Fruit fly (Drosophila melanogaster): Measurements from ENCODE around the gene CG12320.

CG12320 gene

dm6 chr3R:18295262-18295944, 42.9 kb upstream of the CG12320 start:
- TF ChIP-seq CG15336 (GFP tag; IDR thresholded peaks at IDR 0.05), result peak; percentile 44
- peak; percentile 21 for TF ChIP-seq Smox (GFP tag; optimal IDR thresholded peaks at IDR 0.05)
- peak; percentile 22 to 24 for TF ChIP-seq salr (GFP tag; optimal IDR thresholded peaks at IDR 0.05)
- TF ChIP-seq cyc (GFP tag; optimal IDR thresholded peaks at IDR 0.05), result no peak
- no peak for TF ChIP-seq achi (GFP tag; optimal IDR thresholded peaks at IDR 0.05)
- TF ChIP-seq CG8632 (GFP tag; optimal IDR thresholded peaks at IDR 0.05), result no peak
- no peak for TF ChIP-seq Sox15 (GFP tag; optimal IDR thresholded peaks at IDR 0.05)
- TF ChIP-seq CG8119 (GFP tag; IDR thresholded peaks at IDR 0.05), result peak; percentile 45; the same call in 2 of the 3 replicates
- TF ChIP-seq ss (GFP tag; optimal IDR thresholded peaks at IDR 0.05), result peak in 1 of 2 experiments; percentile 28
- TF ChIP-seq Hr38 (GFP tag; optimal IDR thresholded peaks at IDR 0.05), result no peak
- TF ChIP-seq Ets21C (GFP tag; optimal IDR thresholded peaks at IDR 0.05), result no peak
- no peak for TF ChIP-seq CG8319 (GFP tag; optimal IDR thresholded peaks at IDR 0.05)
- TF ChIP-seq CG16779 (tag; optimal IDR thresholded peaks at IDR 0.05), result no peak
- no peak for TF ChIP-seq pdm3 (GFP tag; optimal IDR thresholded peaks at IDR 0.05)
- TF ChIP-seq topi (GFP tag; optimal IDR thresholded peaks at IDR 0.05), result peak; percentile 3
- TF ChIP-seq esn (GFP tag; optimal IDR thresholded peaks at IDR 0.05), result peak; percentile 27
- TF ChIP-seq CG6792 (GFP tag; optimal IDR thresholded peaks at IDR 0.05), result no peak
- no peak for TF ChIP-seq CG4318 (GFP tag; optimal IDR thresholded peaks at IDR 0.05)
- TF ChIP-seq CG11294 (GFP tag; IDR thresholded peaks at IDR 0.05), result no peak
- TF ChIP-seq CG31627 (GFP tag; optimal IDR thresholded peaks at IDR 0.05), result no peak
- TF ChIP-seq Sox14 (GFP tag; optimal IDR thresholded peaks at IDR 0.05), result peak; percentile 48
- no peak for TF ChIP-seq Hr39 (GFP tag; optimal IDR thresholded peaks at IDR 0.05)
- TF ChIP-seq CG34406 (GFP tag; optimal IDR thresholded peaks at IDR 0.05), result peak; percentile 24
- peak; percentile 89 for TF ChIP-seq Eip78C (GFP tag)
- 0 out of 3 replicates have a peak, but pooled peaks have one; percentile 18 for TF ChIP-seq eg (GFP tag; IDR thresholded peaks at IDR 0.05)
- peak; percentile 52 for TF ChIP-seq CG6808 (GFP tag; optimal IDR thresholded peaks at IDR 0.05)
- TF ChIP-seq vri (GFP tag; optimal IDR thresholded peaks at IDR 0.05), result no peak
- TF ChIP-seq CG6276 (GFP tag; optimal IDR thresholded peaks at IDR 0.05), result no peak
- peak; percentile 65 for TF ChIP-seq CG32006 (GFP tag; optimal IDR thresholded peaks at IDR 0.05)
- no peak for TF ChIP-seq CG6854 (GFP tag; optimal IDR thresholded peaks at IDR 0.05)
- peak; percentile 43 for TF ChIP-seq net (GFP tag; optimal IDR thresholded peaks at IDR 0.05)
- no peak for TF ChIP-seq CG6163 (GFP tag; IDR thresholded peaks at IDR 0.05)
- TF ChIP-seq CG11902 (GFP tag; optimal IDR thresholded peaks at IDR 0.05), result no peak
- TF ChIP-seq acj6 (GFP tag; optimal IDR thresholded peaks at IDR 0.05), result peak; percentile 37
- peak; percentile 54 for TF ChIP-seq Ets96B (tag; optimal IDR thresholded peaks at IDR 0.05)
- no peak for TF ChIP-seq CG9139 (GFP tag; optimal IDR thresholded peaks at IDR 0.05)
- no peak for TF ChIP-seq CG11762 (GFP tag; optimal IDR thresholded peaks at IDR 0.05; ENCODE audit: insufficient read depth)
- TF ChIP-seq Blimp-1 (GFP tag; optimal IDR thresholded peaks at IDR 0.05), result no peak
- TF ChIP-seq CG10669 (GFP tag; optimal IDR thresholded peaks at IDR 0.05), result peak; percentile 40
- TF ChIP-seq svp (GFP tag), result peak; percentile 53
- TF ChIP-seq fd85E (GFP tag; optimal IDR thresholded peaks at IDR 0.05), result no peak
- TF ChIP-seq fd59A (GFP tag; optimal IDR thresholded peaks at IDR 0.05), result no peak
- TF ChIP-seq CG3919 (GFP tag; optimal IDR thresholded peaks at IDR 0.05), result peak; percentile 38
- no peak for TF ChIP-seq Sox102F (GFP tag; optimal IDR thresholded peaks at IDR 0.05)
- peak; percentile 11 for TF ChIP-seq Met (GFP tag; optimal IDR thresholded peaks at IDR 0.05)
- peak; percentile 51 for TF ChIP-seq OdsH (GFP tag; optimal IDR thresholded peaks at IDR 0.05)
- peak; percentile 64 for TF ChIP-seq Hr4 (GFP tag; optimal IDR thresholded peaks at IDR 0.05)
- no peak for TF ChIP-seq fkh (GFP tag; optimal IDR thresholded peaks at IDR 0.05)
- TF ChIP-seq Lpt (GFP tag; optimal IDR thresholded peaks at IDR 0.05), result peak; percentile 35
- peak; percentile 28 for TF ChIP-seq CG3032 (tag; optimal IDR thresholded peaks at IDR 0.05)
- TF ChIP-seq spab (GFP tag; optimal IDR thresholded peaks at IDR 0.05), result no peak

Data from whole organism, prepupa.